Worm (Caenorhabditis elegans) whole organism, dauer: ENCODE data around the gene mog-5.
"Not testable (repeated sequence)": the region's sequence is repeated elsewhere in the genome, so short reads cannot be mapped to it uniquely, and the experiment has no call there.

Source experiments
- unc-62 ChIP-seq: sonication (generic microtip); optimal IDR thresholded peaks from 2 replicates; lab custom pipeline; 2017; ENCODE audit warnings: missing biosample characterization, missing genetic modification reagents, missing genetic modification characterization

mog-5 gene

ce11 chrII:5399201-5399600 is at the start of gene mog-5:
Gene mog-5, plus strand, starts transcription at chrII:5399538.
- TF ChIP-seq unc-62 (GFP tag; lab: Kevin White, UChicago), result no peak

DNA sequence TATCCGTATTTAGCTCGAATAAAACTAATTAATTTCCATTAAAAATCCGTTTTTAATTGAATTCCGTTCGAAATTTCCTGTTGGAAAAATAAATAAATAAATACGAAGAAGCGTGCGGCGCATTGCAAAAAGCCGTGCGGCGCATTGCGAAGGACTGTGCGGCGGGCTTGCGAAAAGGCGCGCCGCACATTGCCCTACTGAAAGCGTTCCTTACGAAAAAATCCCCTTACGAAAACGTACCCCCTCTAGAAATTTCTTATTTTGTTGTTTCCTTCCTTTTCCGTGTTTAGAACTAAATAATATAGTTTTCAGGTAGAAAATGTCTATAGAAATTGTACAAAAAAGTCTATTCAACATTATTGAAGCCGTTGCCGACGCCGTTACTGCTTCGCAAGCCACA is 49.0 kb upstream of the mog-5 start, which contains the start of gene F09E5.8:
TSS of gene F09E5.8 (plus strand) at position 313 of the 400 bp plus-strand sequence.
- not testable (repeated sequence) for TF ChIP-seq unc-62 (GFP tag; lab: Kevin White, UChicago)

DNA sequence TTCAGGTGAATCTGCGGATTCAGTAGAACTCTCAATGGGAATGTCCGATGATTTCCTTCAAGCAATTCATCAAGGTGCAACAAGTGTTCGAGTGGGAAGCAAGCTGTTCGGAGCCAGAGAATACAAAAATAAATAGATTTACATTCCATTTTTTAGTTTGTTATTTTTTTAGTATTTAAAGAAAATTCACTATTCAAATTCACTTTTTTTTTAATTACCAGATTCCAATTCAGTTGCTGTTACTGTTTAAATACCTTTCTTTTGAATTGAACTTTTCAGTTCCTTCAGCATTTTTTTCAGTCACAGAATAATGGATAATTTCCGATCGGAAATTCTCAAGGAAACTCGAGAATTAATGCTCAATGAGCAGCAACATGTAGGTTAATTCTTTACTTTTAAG is 47.5 kb upstream of the mog-5 start, which contains the start of gene F09E5.7:
TSS of gene F09E5.7 (plus strand) at position 301 of the 400 bp plus-strand sequence.
- no peak for TF ChIP-seq unc-62 (GFP tag; lab: Kevin White, UChicago)

DNA sequence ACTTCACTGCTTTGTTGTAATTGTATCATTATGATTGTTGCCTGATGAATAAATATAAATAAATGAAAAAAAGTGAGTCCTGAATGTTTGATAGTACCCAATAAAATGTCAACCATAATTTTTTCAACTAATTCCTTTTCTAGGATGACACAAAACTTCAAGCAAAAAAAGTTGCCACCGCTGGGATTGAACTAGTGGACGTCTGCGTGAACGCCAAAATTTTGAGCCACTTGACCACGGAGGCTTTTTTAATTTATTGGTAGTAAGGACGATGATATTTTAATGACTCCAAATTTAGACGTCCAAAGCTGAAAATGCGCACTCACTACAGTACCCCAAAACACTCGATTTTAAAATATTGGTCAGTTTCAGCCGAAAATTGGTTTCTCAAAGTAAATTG is 45.7 kb upstream of the mog-5 start:
- TF ChIP-seq unc-62 (GFP tag; lab: Kevin White, UChicago), result no peak

ce11 chrII:5355384-5355783 is 44.0 kb upstream of the mog-5 start, which contains the start of gene srg-69:
Gene srg-69, plus strand, starts transcription at chrII:5355684.
- TF ChIP-seq unc-62 (GFP tag; lab: Kevin White, UChicago), result no peak

DNA sequence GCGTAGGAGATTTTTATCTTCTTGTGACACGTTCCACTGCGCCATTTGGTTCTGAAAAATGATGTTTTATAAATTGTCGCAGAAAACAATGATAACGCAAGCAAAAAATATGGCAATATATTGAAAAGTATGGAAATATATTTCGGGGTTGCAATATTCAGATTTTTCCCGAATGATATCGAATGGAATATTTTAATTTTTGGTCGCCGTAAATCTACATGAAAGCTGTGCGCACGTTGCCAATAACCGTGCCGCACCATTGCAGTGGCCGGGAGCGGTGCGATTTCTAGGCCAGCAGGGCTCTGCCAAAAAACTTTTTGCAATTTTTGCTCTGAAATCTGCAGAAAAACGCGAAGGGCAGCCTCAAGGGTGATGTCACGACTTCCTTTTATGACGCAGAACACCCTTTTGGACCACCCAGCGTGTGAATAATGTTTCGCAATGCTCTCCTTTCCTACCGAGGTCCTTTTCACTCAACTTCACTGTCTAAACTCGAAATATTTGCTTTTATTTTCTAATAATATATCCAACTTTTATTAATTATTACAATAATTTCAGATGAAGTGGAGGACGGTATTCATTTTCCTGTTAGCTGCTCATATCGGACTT is 41.1 kb upstream of the mog-5 start, which contains the start of the genes F09E5.11 and bmy-1:
TSS of gene F09E5.11 (minus strand) at position 51 of the 609 bp plus-strand sequence.
TSS of gene bmy-1 (plus strand) at position 559 of the 609 bp plus-strand sequence.
- no peak for TF ChIP-seq unc-62 (GFP tag; lab: Kevin White, UChicago)

- TF ChIP-seq unc-62 (GFP tag; lab: Kevin White, UChicago), result no peak
These were observed 40.1 kb upstream of the mog-5 start, which contains the start of gene sec-6 for ce11 chrII:5359252-5359651. Gene sec-6, plus strand, starts transcription at chrII:5359552.

DNA sequence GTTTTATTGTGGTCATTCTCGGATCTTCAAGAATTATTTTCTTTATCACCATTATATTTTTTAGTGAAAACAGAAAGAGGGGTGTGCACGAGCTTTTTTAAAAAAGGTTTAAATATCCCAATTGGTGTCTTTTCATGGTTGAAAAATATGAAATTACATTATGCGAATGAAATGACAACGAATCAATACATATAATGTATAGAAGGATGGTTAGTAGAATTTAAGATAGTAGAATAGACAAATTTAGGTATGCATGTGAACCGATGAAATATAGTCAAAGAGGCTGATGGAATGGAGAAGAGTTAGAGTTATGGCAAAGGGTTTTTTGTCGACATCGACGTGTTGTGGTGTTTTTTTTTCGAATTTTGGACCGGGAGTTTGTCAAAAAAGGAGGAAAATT is 34.8 kb upstream of the mog-5 start:
- no peak for TF ChIP-seq unc-62 (GFP tag; lab: Kevin White, UChicago)

ce11 chrII:5365645-5366044 is 33.7 kb upstream of the mog-5 start, which contains the start of gene F09E5.16:
Gene F09E5.16, minus strand, starts transcription at chrII:5365745.
- TF ChIP-seq unc-62 (GFP tag; lab: Kevin White, UChicago), result no peak

DNA sequence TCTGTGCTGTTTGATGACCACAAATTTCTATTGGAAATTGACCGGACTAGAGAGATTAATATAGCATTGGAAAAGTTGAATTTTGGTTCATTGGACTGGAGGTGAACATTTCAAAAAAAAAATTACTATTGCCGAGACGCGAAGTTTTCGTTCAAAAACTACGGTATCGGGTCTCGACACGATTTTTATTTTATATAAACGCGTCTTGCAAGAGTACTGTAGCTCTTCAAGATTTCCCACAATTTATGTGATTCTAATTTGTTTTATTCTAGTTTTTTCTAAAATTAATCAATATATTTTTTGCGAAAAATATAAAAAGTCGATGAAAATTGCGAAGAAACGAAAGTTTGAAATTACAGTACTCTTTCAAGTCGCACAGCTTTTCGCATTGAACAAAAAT is 28.7 kb upstream of the mog-5 start, which contains the start of gene F09E5.12:
TSS of gene F09E5.12 (minus strand) at position 101 of the 400 bp plus-strand sequence.
- no peak for TF ChIP-seq unc-62 (GFP tag; lab: Kevin White, UChicago)

DNA sequence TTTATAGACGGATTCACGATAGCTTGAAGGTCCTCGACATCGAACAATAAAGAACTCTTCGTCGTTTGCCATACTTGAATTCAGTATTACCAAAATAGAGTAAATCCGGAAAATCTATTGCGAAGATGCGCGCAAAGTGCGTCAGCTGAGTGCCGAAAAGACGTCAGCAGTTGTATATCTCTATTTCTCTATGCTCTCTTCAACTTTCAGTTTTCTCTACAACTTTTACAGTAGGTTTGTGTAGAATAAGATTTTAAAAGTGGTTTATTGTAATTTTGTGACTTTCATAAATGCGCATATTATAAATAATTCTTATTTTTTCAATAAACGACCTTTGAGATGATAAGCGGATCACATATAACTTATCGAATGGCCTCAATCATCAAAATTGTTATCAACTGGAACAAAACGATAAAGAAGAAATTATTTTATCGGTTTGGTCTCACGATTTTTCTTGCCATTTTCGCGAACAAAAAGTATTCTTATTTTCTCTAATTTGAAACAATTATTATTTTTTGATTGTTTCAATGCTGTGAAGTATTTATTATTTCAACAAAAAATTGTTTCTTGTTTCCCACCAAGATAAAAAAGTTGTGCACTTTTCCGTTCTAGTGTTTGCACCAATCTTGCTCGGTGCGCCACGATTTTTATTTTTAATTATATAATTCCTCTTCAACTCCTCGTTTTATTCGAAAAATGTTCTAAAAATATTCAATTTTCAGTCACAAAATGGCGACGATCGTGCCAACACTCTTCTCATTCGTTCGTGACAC is 25.9 kb upstream of the mog-5 start, which contains the start of the genes agt-2 and F09E5.3:
TSS of gene agt-2 (minus strand) at position 553 of the 773 bp plus-strand sequence.
TSS of gene F09E5.3 (plus strand) at position 723 of the 773 bp plus-strand sequence.
- TF ChIP-seq unc-62 (GFP tag; lab: Kevin White, UChicago), result no peak

DNA sequence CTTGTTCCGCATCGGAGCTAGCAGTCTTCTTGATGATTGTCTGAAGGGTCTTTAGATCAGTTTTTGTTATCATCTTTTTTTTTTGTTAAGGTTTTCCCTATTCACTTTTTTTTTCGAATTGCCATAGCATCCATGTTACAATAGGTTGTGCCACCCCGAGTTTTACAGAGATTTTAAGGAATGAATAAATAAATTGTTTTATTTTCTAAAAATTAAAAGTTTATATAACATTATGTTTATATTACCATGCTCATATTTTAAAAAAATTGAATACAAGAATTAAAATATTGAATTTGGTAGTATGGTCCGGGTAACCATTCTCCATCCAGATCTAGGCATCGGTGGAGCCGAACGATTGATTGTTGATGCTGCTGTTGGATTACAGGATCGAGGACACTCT is 24.4 kb upstream of the mog-5 start, which contains the start of gene algn-2:
TSS of gene algn-2 (plus strand) at position 301 of the 400 bp plus-strand sequence.
- TF ChIP-seq unc-62 (GFP tag; lab: Kevin White, UChicago), result no peak

ce11 chrII:5377467-5378238 is 21.7 kb upstream of the mog-5 start, which contains the start of gene prdx-2:
Gene prdx-2, plus strand, starts transcription at chrII:5378195.
- no peak for TF ChIP-seq unc-62 (GFP tag; lab: Kevin White, UChicago)

DNA sequence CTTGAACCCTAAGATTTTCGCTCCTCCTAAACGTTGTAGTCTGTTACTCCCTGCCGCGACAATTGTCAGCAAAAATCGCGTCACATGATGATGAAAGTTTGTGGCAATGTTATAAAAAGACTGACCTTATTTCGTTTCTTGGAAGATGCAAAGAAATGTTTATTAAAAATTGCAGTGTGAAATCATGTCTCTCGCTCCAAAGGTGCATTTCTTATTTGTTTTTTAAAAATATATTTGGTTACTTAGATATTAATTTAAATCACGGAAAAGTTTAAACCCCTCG is 21.2 kb upstream of the mog-5 start:
- TF ChIP-seq unc-62 (GFP tag; lab: Kevin White, UChicago), result no peak

DNA sequence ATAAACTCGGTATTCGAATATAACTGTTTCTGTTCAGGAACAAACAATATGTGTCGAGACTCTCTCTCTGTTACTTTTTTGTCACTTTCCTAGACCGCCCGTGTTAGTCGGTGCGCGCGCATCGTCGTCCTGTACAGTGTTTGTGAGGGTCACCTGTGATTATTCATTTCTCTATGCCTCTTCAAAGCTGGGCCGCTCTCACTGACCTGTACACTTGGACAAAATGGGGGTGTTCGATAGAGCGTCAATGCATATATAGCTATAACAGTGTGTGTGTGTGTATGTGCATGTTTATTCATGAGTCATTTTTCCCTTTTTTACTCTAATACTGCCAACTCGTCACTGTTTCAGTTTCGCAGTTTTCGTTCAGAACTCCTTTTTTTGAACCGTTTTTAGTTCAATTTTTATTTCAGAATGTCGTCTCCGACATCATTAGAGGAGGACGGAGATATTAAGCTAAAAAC is 19.7 kb upstream of the mog-5 start, which contains the start of gene pkc-3:
TSS of gene pkc-3 (plus strand) at position 414 of the 464 bp plus-strand sequence.
- TF ChIP-seq unc-62 (GFP tag; lab: Kevin White, UChicago), result no peak
